Worm (Caenorhabditis elegans) whole organism, early embryonic: ENCODE results near the gene abcf-1.

Source experiments
- F13C5.2 ChIP-seq: sonication (generic microtip); optimal IDR thresholded peaks from 2 replicates; lab custom pipeline; 2017; ENCODE audit warnings: mild to moderate bottlenecking, missing genetic modification characterization, inconsistent platforms, missing compliant biosample characterization
- ama-1 ChIP-seq: fragments of 150-350 bp; optimal IDR thresholded peaks from 2 replicates; lab custom pipeline; 2014
- ets-7 ChIP-seq: sonication (generic microtip); optimal IDR thresholded peaks from 2 replicates; lab custom pipeline; 2016; ENCODE audit warnings: missing genotype, missing genetic modification characterization, missing compliant biosample characterization
- flt-1 ChIP-seq: fragments of 200-800 bp; sonication (Bioruptor generic); IDR thresholded peaks from 2 replicates; pipeline ENCODE4 v1.3.6; 2022; ENCODE audit warnings: missing genetic modification characterization, missing compliant biosample characterization
- hmbx-1 ChIP-seq: sonication (generic microtip); optimal IDR thresholded peaks from 2 replicates; lab custom pipeline; 2016; ENCODE audit warnings: mild to moderate bottlenecking, missing genetic modification characterization, missing compliant biosample characterization
- hmg-4 ChIP-seq: fragments of 200-800 bp; sonication (Bioruptor generic); optimal IDR thresholded peaks from 2 replicates; lab custom pipeline; 2018; ENCODE audit warnings: mild to moderate bottlenecking, missing genetic modification characterization, missing compliant biosample characterization
- scrt-1 ChIP-seq: fragments of 200-800 bp; sonication (Bioruptor generic); IDR thresholded peaks from 2 replicates; pipeline ENCODE4 v1.3.6; 2022; ENCODE audit warnings: missing genetic modification characterization, missing compliant biosample characterization
- sea-1 ChIP-seq: fragments of 200-800 bp; sonication (Bioruptor generic); conservative IDR thresholded peaks from 2 replicates; pipeline ENCODE4 v1.3.6; 2022; ENCODE audit warnings: missing genetic modification characterization, missing compliant biosample characterization
- tbx-11 ChIP-seq: fragments of 200-800 bp; sonication (Bioruptor generic); IDR thresholded peaks from 2 replicates; pipeline ENCODE4 v1.3.6; 2022; ENCODE audit warnings: missing genetic modification characterization, missing compliant biosample characterization
- tbx-37 ChIP-seq: fragments of 200-800 bp; sonication (Bioruptor generic); conservative IDR thresholded peaks from 2 replicates; pipeline ENCODE4 v1.3.6; 2022; ENCODE audit warnings: missing genetic modification reagents, missing genetic modification characterization, missing compliant biosample characterization
- tra-4 ChIP-seq: sonication (generic microtip); optimal IDR thresholded peaks from 2 replicates; lab custom pipeline; 2017; ENCODE audit warnings: missing genetic modification characterization, missing compliant biosample characterization

- no peak for TF ChIP-seq flt-1 (GFP tag; lab: Robert Waterston, UW)
- no peak for TF ChIP-seq tbx-11
- TF ChIP-seq scrt-1 (GFP tag; lab: Robert Waterston, UW), result no peak
- no peak for TF ChIP-seq tbx-37
- TF ChIP-seq sea-1 (GFP tag; lab: Robert Waterston, UW), result no peak
- TF ChIP-seq tra-4 (tag; lab: Kevin White, UChicago), result no peak
- no peak for TF ChIP-seq ama-1 (lab: Kevin White, UChicago)
- no peak for TF ChIP-seq hmg-4
- TF ChIP-seq hmbx-1 (tag; lab: Kevin White, UChicago), result no peak
- no peak for TF ChIP-seq ets-7
- TF ChIP-seq F13C5.2 (tag; lab: Kevin White, UChicago), result no peak
These were observed 23.2 kb upstream of the abcf-1 start for ce11 chrV:12786340-12786739.
